Worm (Caenorhabditis elegans) whole organism, mixed stage, embryonic: ENCODE measurements around the gene F21H7.3.
A peak's percentile ranks its signal among the peaks of the same experiment; 100 is the strongest.

Source experiments
- M03D4.4 ChIP-seq: sonication (generic microtip); optimal IDR thresholded peaks from 2 replicates; lab custom pipeline; 2017; ENCODE audit warnings: mild to moderate bottlenecking, missing genetic modification characterization, missing compliant biosample characterization
- bed-3 ChIP-seq: fragments of 200-800 bp; sonication (Bioruptor generic); optimal IDR thresholded peaks from 3 replicates; lab custom pipeline; 2018; ENCODE audit warnings: mild to moderate bottlenecking, missing genetic modification characterization, moderate library complexity, missing compliant biosample characterization
- blmp-1 ChIP-seq: fragments of 150-350 bp; optimal IDR thresholded peaks from 2 replicates; lab custom pipeline; 2014; ENCODE audit warnings: missing biosample characterization, missing genetic modification characterization
- ceh-39 ChIP-seq: fragments of 150-350 bp; optimal IDR thresholded peaks from 2 replicates; lab custom pipeline; 2014; ENCODE audit warnings: missing biosample characterization, missing genetic modification characterization
- ceh-43 ChIP-seq: fragments of 200-800 bp; sonication (Bioruptor generic); optimal IDR thresholded peaks from 2 replicates; lab custom pipeline; 2018; ENCODE audit warnings: mild to moderate bottlenecking, missing genetic modification characterization, moderate library complexity, missing compliant biosample characterization
- ceh-83 ChIP-seq: fragments of 200-800 bp; sonication (Bioruptor generic); optimal IDR thresholded peaks from 2 replicates; lab custom pipeline; 2018; ENCODE audit warnings: mild to moderate bottlenecking, missing genetic modification characterization, missing compliant biosample characterization
- ces-1 ChIP-seq: fragments of 150-350 bp; optimal IDR thresholded peaks from 2 replicates; lab custom pipeline; 2014; ENCODE audit warnings: missing biosample characterization, missing genetic modification reagents, missing genetic modification characterization
- cnd-1 ChIP-seq: fragments of 200-800 bp; sonication (Bioruptor generic); optimal IDR thresholded peaks from 2 replicates; lab custom pipeline; 2018; ENCODE audit warnings: mild to moderate bottlenecking, missing genetic modification characterization, missing compliant biosample characterization
- drap-1 ChIP-seq: fragments of 200-800 bp; sonication (Bioruptor generic); optimal IDR thresholded peaks from 3 replicates; lab custom pipeline; 2018; ENCODE audit warnings: mild to moderate bottlenecking, missing genetic modification characterization, missing compliant biosample characterization
- elt-1 ChIP-seq: sonication (generic microtip); optimal IDR thresholded peaks from 2 replicates; lab custom pipeline; 2017; ENCODE audit warnings: missing genetic modification characterization, mild to moderate bottlenecking, missing compliant biosample characterization, antibody characterized with exemption, moderate library complexity, borderline replicate concordance; ENCODE audit not compliant: insufficient read depth
- elt-3 ChIP-seq: fragments of 150-350 bp; optimal IDR thresholded peaks from 2 replicates; lab custom pipeline; 2014; ENCODE audit warnings: missing biosample characterization, missing genetic modification characterization
- flh-1 ChIP-seq: fragments of 200-800 bp; sonication (Bioruptor generic); optimal IDR thresholded peaks from 2 replicates; lab custom pipeline; 2018; ENCODE audit warnings: mild to moderate bottlenecking, missing genetic modification characterization, moderate library complexity, missing compliant biosample characterization
- ham-2 ChIP-seq: fragments of 200-800 bp; sonication (Bioruptor generic); optimal IDR thresholded peaks from 2 replicates; lab custom pipeline; 2018; ENCODE audit warnings: mild to moderate bottlenecking, missing genetic modification characterization, missing compliant biosample characterization
- hlh-1 ChIP-seq: fragments of 150-350 bp; optimal IDR thresholded peaks from 2 replicates; lab custom pipeline; 2014; ENCODE audit warnings: missing biosample characterization, missing genetic modification reagents, missing genetic modification characterization
- lin-13 ChIP-seq: fragments of 150-350 bp; optimal IDR thresholded peaks from 2 replicates; lab custom pipeline; 2014; ENCODE audit warnings: missing biosample characterization, missing genetic modification characterization
- lsy-2 ChIP-seq: fragments of 150-350 bp; optimal IDR thresholded peaks from 2 replicates; lab custom pipeline; 2014; ENCODE audit warnings: missing biosample characterization, missing genetic modification characterization
- mep-1 ChIP-seq: fragments of 150-350 bp; optimal IDR thresholded peaks from 2 replicates; lab custom pipeline; 2017; ENCODE audit warnings: missing biosample characterization, missing genetic modification reagents, missing genetic modification characterization, inconsistent platforms
- nhr-12 ChIP-seq: fragments of 150-350 bp; optimal IDR thresholded peaks from 2 replicates; lab custom pipeline; 2014; ENCODE audit warnings: missing biosample characterization, missing genetic modification characterization
- nhr-2 ChIP-seq: fragments of 150-350 bp; optimal IDR thresholded peaks from 2 replicates; lab custom pipeline; 2014; ENCODE audit warnings: missing biosample characterization, missing genetic modification characterization
- nhr-237 ChIP-seq: fragments of 150-350 bp; optimal IDR thresholded peaks from 2 replicates; lab custom pipeline; 2014; ENCODE audit warnings: missing biosample characterization, missing genetic modification characterization
- nhr-28 ChIP-seq: fragments of 150-350 bp; optimal IDR thresholded peaks from 2 replicates; lab custom pipeline; 2014; ENCODE audit warnings: missing biosample characterization, missing genetic modification characterization
- nhr-76 ChIP-seq: sonication (generic microtip); optimal IDR thresholded peaks from 2 replicates; lab custom pipeline; 2017; ENCODE audit warnings: missing biosample characterization, missing genetic modification characterization
- pha-4 ChIP-seq: fragments of 150-350 bp; optimal IDR thresholded peaks from 2 replicates; lab custom pipeline; 2018; ENCODE audit warnings: missing biosample characterization, missing genetic modification reagents, missing genetic modification characterization
- sem-2 ChIP-seq: fragments of 200-800 bp; sonication (Bioruptor generic); optimal IDR thresholded peaks from 2 replicates; lab custom pipeline; 2018; ENCODE audit warnings: mild to moderate bottlenecking, missing genetic modification characterization, missing compliant biosample characterization
- sptf-1 ChIP-seq: sonication (generic microtip); optimal IDR thresholded peaks from 2 replicates; lab custom pipeline; 2017; ENCODE audit warnings: mild to moderate bottlenecking, missing genetic modification characterization, moderate library complexity, missing compliant biosample characterization
- tbx-8 ChIP-seq: fragments of 200-800 bp; sonication (Bioruptor generic); optimal IDR thresholded peaks from 2 replicates; lab custom pipeline; 2018; ENCODE audit warnings: mild to moderate bottlenecking, missing genetic modification characterization, moderate library complexity, missing compliant biosample characterization
- unc-120 ChIP-seq: sonication (generic microtip); optimal IDR thresholded peaks from 2 replicates; lab custom pipeline; 2017; ENCODE audit warnings: missing genetic modification characterization, missing compliant biosample characterization; ENCODE audit not compliant: poor library complexity, severe bottlenecking
- unc-39 ChIP-seq: fragments of 150-350 bp; optimal IDR thresholded peaks from 2 replicates; lab custom pipeline; 2014; ENCODE audit warnings: missing biosample characterization, missing genetic modification characterization
- unc-62 ChIP-seq: fragments of 150-350 bp; optimal IDR thresholded peaks from 2 replicates; lab custom pipeline; 2014; ENCODE audit warnings: missing biosample characterization, missing genetic modification reagents, missing genetic modification characterization
- zip-8 ChIP-seq: fragments of 150-350 bp; optimal IDR thresholded peaks from 2 replicates; lab custom pipeline; 2014; ENCODE audit warnings: missing biosample characterization, missing genetic modification characterization
- ztf-11 ChIP-seq: fragments of 150-350 bp; optimal IDR thresholded peaks from 2 replicates; lab custom pipeline; 2014; ENCODE audit warnings: missing biosample characterization, missing genetic modification characterization

F21H7.3 gene

DNA sequence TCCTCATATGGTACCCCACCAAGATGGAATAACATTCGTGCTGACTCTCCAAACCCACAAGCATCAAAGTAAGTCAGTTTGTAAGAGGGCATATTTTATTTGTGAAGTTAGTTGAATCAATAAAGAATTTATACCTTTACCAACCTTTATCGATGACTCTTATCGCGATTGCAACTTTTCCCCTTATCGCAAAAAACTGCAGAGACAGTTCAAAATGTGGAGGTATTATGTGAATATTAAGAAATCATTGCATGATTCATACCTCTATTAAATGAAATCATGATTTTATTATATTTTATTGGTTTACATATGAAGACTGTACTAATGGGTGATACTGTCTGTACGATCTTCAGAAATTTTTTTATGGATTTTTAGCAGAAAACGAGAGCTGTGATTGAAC is 2.9 kb downstream of the F21H7.3 start, which contains the start of gene gst-22:
Gene gst-22, minus strand, starts transcription at position 103 of the 400 bp plus-strand sequence.
- no peak for TF ChIP-seq ham-2 (GFP tag; lab: Kevin White, UChicago)
- no peak for TF ChIP-seq ztf-11
- TF ChIP-seq unc-62 (GFP tag; lab: Kevin White, UChicago): no peak
- TF ChIP-seq flh-1 (GFP tag; lab: Kevin White, UChicago): no peak
- TF ChIP-seq sptf-1 (tag; lab: Kevin White, UChicago): no peak
- TF ChIP-seq ceh-83 (GFP tag; lab: Kevin White, UChicago): no peak
- TF ChIP-seq ces-1 (GFP tag; lab: Kevin White, UChicago): no peak
- no peak for TF ChIP-seq nhr-12
- TF ChIP-seq cnd-1: no peak

DNA sequence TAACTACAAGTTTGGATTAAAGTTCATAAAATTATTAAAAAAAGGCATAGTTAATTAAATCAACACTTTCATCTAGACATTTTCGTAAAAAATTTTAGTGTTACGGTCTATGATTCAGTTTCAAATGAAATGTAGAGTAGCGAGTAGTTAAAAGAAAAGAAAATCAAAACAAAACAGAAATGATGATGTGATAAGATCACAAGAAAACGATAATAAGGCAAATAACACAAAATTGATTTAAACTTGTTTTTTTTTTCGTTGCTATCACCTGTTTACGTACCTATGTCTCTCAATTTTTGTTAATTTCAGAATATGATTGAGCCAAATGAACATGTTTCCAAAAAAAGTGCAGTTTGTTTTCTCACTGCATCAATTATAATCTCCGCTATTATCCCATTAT is 5.1 kb downstream of the F21H7.3 start, which contains the start of the genes F21H7.2 and F21H7.12:
Gene F21H7.2, minus strand, starts transcription at position 101 of the 400 bp plus-strand sequence.
Gene F21H7.12, plus strand, starts transcription at position 270 of the 400 bp plus-strand sequence.
- no peak for TF ChIP-seq ceh-39 (tag; lab: Kevin White, UChicago)
- TF ChIP-seq ceh-43 (GFP tag; lab: Kevin White, UChicago): no peak
- no peak for TF ChIP-seq mep-1 (tag; lab: Kevin White, UChicago)
- TF ChIP-seq ceh-83 (GFP tag; lab: Kevin White, UChicago): no peak
- no peak for TF ChIP-seq unc-39 (tag; lab: Kevin White, UChicago)
- TF ChIP-seq pha-4 (tag; lab: Kevin White, UChicago): no peak
- no peak for TF ChIP-seq nhr-76 (tag; lab: Kevin White, UChicago)
- no peak for TF ChIP-seq bed-3
- TF ChIP-seq elt-3 (tag; lab: Kevin White, UChicago): no peak
- TF ChIP-seq flh-1 (GFP tag; lab: Kevin White, UChicago): no peak
- TF ChIP-seq ces-1 (GFP tag; lab: Kevin White, UChicago): no peak
- no peak for TF ChIP-seq sptf-1 (tag; lab: Kevin White, UChicago)

DNA sequence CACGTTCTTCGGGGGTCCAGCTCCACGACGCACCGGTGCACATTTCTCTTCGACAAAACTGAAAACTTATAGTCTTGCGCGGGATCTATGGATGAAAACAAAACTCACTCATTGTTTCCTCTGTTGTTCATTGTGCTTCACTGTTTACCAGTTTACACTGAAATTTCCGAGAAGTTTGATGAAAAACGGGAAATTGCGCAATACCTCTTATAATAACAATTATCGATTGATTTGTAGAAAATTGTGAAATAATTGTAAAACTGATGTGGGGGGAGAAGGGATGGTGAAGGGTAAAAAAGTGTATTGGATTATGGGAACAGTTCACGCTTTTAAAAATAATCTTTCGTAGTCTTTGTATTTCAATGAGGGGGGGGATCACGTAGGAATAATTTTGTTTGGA is 5.6 kb downstream of the F21H7.3 start:
- TF ChIP-seq zip-8 (tag; lab: Kevin White, UChicago) (peak; percentile 69), mep-1 (tag; lab: Kevin White, UChicago) (no peak)

DNA sequence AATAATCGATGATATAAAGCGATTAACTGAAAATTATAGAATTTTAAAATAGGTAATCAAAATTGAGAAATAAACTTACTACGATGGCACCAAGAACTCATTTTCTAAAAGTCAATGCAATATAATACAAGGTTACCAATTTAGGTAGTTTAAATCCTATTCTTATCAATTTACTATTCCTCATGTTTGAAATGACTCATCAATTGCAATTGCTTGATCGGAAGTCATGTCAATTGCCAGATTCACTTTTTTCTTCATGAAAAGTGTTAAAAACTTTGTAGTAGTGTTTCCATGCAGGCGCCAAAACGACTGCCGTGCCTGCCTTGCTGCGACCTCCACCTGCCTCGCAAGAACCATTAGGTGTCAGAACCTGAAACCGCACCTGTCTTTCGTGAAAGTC is 8.5 kb downstream of the F21H7.3 start, which contains the start of gene F11A5.13:
Gene F11A5.13, minus strand, starts transcription at position 101 of the 400 bp plus-strand sequence.
- no peak for TF ChIP-seq cnd-1
- TF ChIP-seq drap-1 (GFP tag; lab: Kevin White, UChicago): no peak
- TF ChIP-seq ceh-39 (tag; lab: Kevin White, UChicago): no peak
- no peak for TF ChIP-seq ceh-43 (GFP tag; lab: Kevin White, UChicago)
- no peak for TF ChIP-seq hlh-1 (tag; lab: Kevin White, UChicago)
- no peak for TF ChIP-seq bed-3
- TF ChIP-seq unc-39 (tag; lab: Kevin White, UChicago): no peak
- no peak for TF ChIP-seq flh-1 (GFP tag; lab: Kevin White, UChicago)
- no peak for TF ChIP-seq nhr-12
- TF ChIP-seq lin-13 (tag; lab: Kevin White, UChicago): no peak
- no peak for TF ChIP-seq ham-2 (GFP tag; lab: Kevin White, UChicago)
- no peak for TF ChIP-seq nhr-76 (tag; lab: Kevin White, UChicago)
- TF ChIP-seq, all 35 proteins: peak for 0

DNA sequence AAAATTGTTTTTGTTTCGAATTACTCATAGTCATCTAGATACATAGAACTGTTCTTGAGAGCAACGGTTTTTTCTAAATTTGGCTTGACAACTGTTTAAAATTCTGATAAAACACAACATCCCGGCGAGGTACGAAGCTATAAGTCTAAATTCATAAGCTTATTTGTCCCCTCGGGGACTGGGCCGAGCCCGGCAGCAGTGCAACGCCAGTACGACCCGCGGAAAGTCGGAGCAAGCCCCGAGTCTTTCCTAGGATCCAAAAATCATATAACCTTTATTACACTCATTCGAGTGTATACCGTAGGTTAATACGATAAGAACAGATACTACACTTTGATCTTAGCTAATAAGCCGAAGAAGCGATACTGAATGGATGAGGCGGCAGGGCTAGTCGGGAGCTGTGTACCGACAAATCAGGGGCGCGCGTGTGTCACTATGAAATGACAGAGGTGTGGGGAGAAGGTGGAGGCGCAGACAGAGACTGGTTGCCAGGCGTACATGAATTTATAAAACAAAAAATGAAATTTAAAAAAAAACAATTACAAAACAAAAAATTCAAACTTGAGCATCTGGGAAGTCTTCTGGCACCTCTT is 9.4 kb downstream of the F21H7.3 start:
- TF ChIP-seq unc-120 (tag; lab: Kevin White, UChicago) (no peak), cnd-1 (no peak), flh-1 (GFP tag; lab: Kevin White, UChicago) (no peak), M03D4.4 (tag; lab: Kevin White, UChicago) (no peak), ces-1 (GFP tag; lab: Kevin White, UChicago) (no peak), nhr-28 (tag; lab: Kevin White, UChicago) (no peak), lsy-2 (tag; lab: Kevin White, UChicago) (no peak), nhr-76 (tag; lab: Kevin White, UChicago) (no peak), pha-4 (tag; lab: Kevin White, UChicago) (no peak), hlh-1 (tag; lab: Kevin White, UChicago) (no peak), ceh-39 (tag; lab: Kevin White, UChicago) (no peak)
- TF ChIP-seq, all 35 proteins: peak for 0

DNA sequence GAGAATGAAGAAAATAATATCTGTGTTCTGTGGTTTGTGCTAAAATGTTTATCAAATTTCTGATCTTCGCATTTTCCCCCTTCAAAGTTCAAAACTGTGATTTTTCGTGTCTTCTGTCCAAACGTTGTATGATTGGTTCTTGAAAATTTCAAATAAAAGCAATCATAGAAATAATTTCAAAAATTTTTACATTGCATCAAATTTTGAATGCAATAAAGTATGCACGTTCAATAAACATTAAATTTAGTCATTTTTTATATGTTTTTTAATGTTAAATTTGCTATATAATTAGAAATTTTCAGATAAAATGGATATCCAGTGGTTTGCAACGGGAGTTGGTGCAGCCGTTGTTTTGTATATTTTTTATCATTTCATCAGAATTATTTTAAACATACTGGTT is 11.0 kb downstream of the F21H7.3 start, which contains the start of gene stdh-2:
Gene stdh-2, plus strand, starts transcription at position 301 of the 400 bp plus-strand sequence.
- TF ChIP-seq M03D4.4 (tag; lab: Kevin White, UChicago): no peak
- no peak for TF ChIP-seq elt-1
- TF ChIP-seq nhr-237 (tag; lab: Kevin White, UChicago): no peak
- TF ChIP-seq mep-1 (tag; lab: Kevin White, UChicago): no peak
- no peak for TF ChIP-seq tbx-8 (GFP tag; lab: Kevin White, UChicago)
- no peak for TF ChIP-seq ham-2 (GFP tag; lab: Kevin White, UChicago)
- TF ChIP-seq sem-2: no peak
- no peak for TF ChIP-seq nhr-2 (tag; lab: Kevin White, UChicago)
- no peak for TF ChIP-seq blmp-1
- no peak for TF ChIP-seq lsy-2 (tag; lab: Kevin White, UChicago)
- no peak for TF ChIP-seq pha-4 (tag; lab: Kevin White, UChicago)
